Worm (Caenorhabditis elegans) whole organism, late embryonic: ENCODE data around the gene T25B9.5.

Source experiments
- ceh-6 ChIP-seq: fragments of 200-800 bp; sonication (Bioruptor generic); optimal IDR thresholded peaks from 2 replicates; lab custom pipeline; 2018; ENCODE audit warnings: mild to moderate bottlenecking, missing genetic modification characterization, missing compliant biosample characterization
- ets-4 ChIP-seq: sonication (generic microtip); optimal IDR thresholded peaks from 2 replicates; lab custom pipeline; 2016; ENCODE audit warnings: missing genetic modification characterization, missing compliant biosample characterization
- hlh-15 ChIP-seq: sonication (generic microtip); optimal IDR thresholded peaks from 2 replicates; lab custom pipeline; 2016; ENCODE audit warnings: missing genetic modification characterization, missing compliant biosample characterization
- lin-11 ChIP-seq: fragments of 200-800 bp; sonication (Bioruptor generic); optimal IDR thresholded peaks from 2 replicates; lab custom pipeline; 2018; ENCODE audit warnings: mild to moderate bottlenecking, missing genetic modification characterization, missing compliant biosample characterization
- nhr-11 ChIP-seq: fragments of 150-350 bp; optimal IDR thresholded peaks from 2 replicates; lab custom pipeline; 2014; ENCODE audit warnings: missing biosample characterization, missing genetic modification characterization
- pha-4 ChIP-seq: fragments of 150-350 bp; optimal IDR thresholded peaks from 2 replicates; lab custom pipeline; 2018; ENCODE audit warnings: missing biosample characterization, missing genetic modification reagents, missing genetic modification characterization
- pqm-1 ChIP-seq: sonication (generic microtip); optimal IDR thresholded peaks from 2 replicates; lab custom pipeline; 2016; ENCODE audit warnings: missing genetic modification characterization, missing compliant biosample characterization
- tbx-2 ChIP-seq: sonication (generic microtip); optimal IDR thresholded peaks from 2 replicates; lab custom pipeline; 2016; ENCODE audit warnings: missing genetic modification characterization, missing compliant biosample characterization

- TF ChIP-seq hlh-15 (tag; lab: Kevin White, UChicago) (no peak), nhr-11 (no peak), ceh-6 (GFP tag; lab: Kevin White, UChicago) (no peak), pqm-1 (tag; lab: Kevin White, UChicago) (no peak), pha-4 (tag; lab: Kevin White, UChicago) (no peak), ets-4 (tag; lab: Kevin White, UChicago) (no peak), tbx-2 (tag; lab: Kevin White, UChicago) (no peak), lin-11 (no peak)
These were observed 44.8 kb upstream of the T25B9.5 start, which contains the start of gene zipt-2.1 for ce11 chrIV:10799354-10799753.
